Fruit fly (Drosophila melanogaster) whole organism, prepupa: ENCODE results near the gene CG15403.

Source experiments
- CG1621 ChIP-seq: fragments of 200-800 bp; sonication (Bioruptor generic); optimal IDR thresholded peaks from 3 replicates; lab custom pipeline; 2018; ENCODE audit warnings: missing biosample characterization, mild to moderate bottlenecking, missing genetic modification characterization
- CG6808 ChIP-seq: fragments of 200-800 bp; sonication (Bioruptor generic); optimal IDR thresholded peaks from 3 replicates; lab custom pipeline; 2017; ENCODE audit warnings: missing biosample characterization, missing genetic modification characterization, mild to moderate bottlenecking, moderate library complexity, missing genetic modification reagents
- CG8319 ChIP-seq: fragments of 200-800 bp; sonication (Bioruptor generic); optimal IDR thresholded peaks from 3 replicates; lab custom pipeline; 2016; ENCODE audit warnings: missing biosample characterization, missing genetic modification characterization
- Eip93F ChIP-seq: fragments of 200-800 bp; sonication (Bioruptor generic); optimal IDR thresholded peaks from 2 replicates; lab custom pipeline; 2016; ENCODE audit warnings: missing biosample characterization, mild to moderate bottlenecking, missing genetic modification characterization
- Gug ChIP-seq: fragments of 200-800 bp; sonication (Bioruptor generic); IDR thresholded peaks from 2 replicates; pipeline ENCODE4 v1.3.6; 2022; ENCODE audit warnings: missing biosample characterization, missing genetic modification characterization
- Sox102F ChIP-seq: fragments of 200-800 bp; sonication (Bioruptor generic); optimal IDR thresholded peaks from 2 replicates; lab custom pipeline; 2016; ENCODE audit warnings: missing biosample characterization, mild to moderate bottlenecking, missing genetic modification characterization
- acj6 ChIP-seq: fragments of 200-800 bp; sonication (Bioruptor generic); optimal IDR thresholded peaks from 3 replicates; lab custom pipeline; 2016; ENCODE audit warnings: missing biosample characterization, missing genetic modification characterization
- fkh ChIP-seq: fragments of 200-800 bp; sonication (Bioruptor generic); optimal IDR thresholded peaks from 3 replicates; lab custom pipeline; 2017; ENCODE audit warnings: missing biosample characterization, mild to moderate bottlenecking, missing genetic modification characterization, moderate library complexity
- topi ChIP-seq: fragments of 200-800 bp; sonication (Bioruptor generic); optimal IDR thresholded peaks from 3 replicates; lab custom pipeline; 2016; ENCODE audit warnings: missing biosample characterization, missing genetic modification characterization

DNA sequence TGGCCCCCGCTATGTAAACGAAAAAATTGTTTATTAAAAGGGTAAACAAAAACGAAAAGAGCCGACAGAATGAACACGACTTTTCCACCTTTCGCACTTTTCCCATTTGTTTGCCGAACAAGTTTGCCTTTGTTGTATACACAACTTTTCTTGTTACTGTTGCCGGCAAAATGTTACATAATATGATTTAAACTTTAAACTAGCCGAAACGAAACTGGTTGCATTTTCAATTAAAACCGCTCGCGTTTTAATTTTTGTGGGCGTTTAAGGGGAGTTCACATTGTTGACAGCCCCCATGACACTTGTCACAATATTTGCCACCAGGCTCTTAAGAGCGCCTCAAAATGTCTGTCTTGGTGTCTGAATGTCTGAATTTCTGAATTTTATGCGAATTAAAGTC is 7.6 kb upstream of the CG15403 start:
- no peak for TF ChIP-seq Sox102F (GFP tag; lab: Kevin White, UChicago)
- no peak for TF ChIP-seq CG6808
- no peak for TF ChIP-seq Eip93F
- TF ChIP-seq topi (GFP tag; lab: Kevin White, UChicago) = no peak
- peak; percentile 41 for TF ChIP-seq fkh (GFP tag; lab: Kevin White, UChicago)
- TF ChIP-seq acj6 (GFP tag; lab: Kevin White, UChicago) = no peak
- no peak for TF ChIP-seq CG1621 (tag; lab: Kevin White, UChicago)
- no peak for TF ChIP-seq CG8319
- no peak for TF ChIP-seq Gug (GFP tag; lab: Robert Waterston, UW)
